Worm (Caenorhabditis elegans): ENCODE data around the gene irld-26.

Gene irld-26

ce11 chrV:16213323-16213722 lies 8.3 kb downstream of the irld-26 start (continued):
- TF ChIP-seq C34B4.2 (tag; optimal IDR thresholded peaks at IDR 0.05): no peak
- TF ChIP-seq elt-3 (tag; optimal IDR thresholded peaks at IDR 0.05): peak in 5 of 6 experiments; percentile 67 to 92 (median 79)
- no peak for TF ChIP-seq pax-3 (tag; optimal IDR thresholded peaks at IDR 0.05)
- TF ChIP-seq xbp-1 (tag; optimal IDR thresholded peaks at IDR 0.05): no peak
- no peak for TF ChIP-seq ceh-63 (GFP tag; optimal IDR thresholded peaks at IDR 0.05)
- TF ChIP-seq mdl-1 (tag; optimal IDR thresholded peaks at IDR 0.05): peak in 1 of 2 experiments; percentile 9
- no peak for TF ChIP-seq alr-1 (tag; optimal IDR thresholded peaks at IDR 0.05; ENCODE audit: borderline replicate concordance)
- no peak for TF ChIP-seq pag-3 (tag; optimal IDR thresholded peaks at IDR 0.05; ENCODE audit: borderline replicate concordance, insufficient read depth)
- TF ChIP-seq lsy-2 (tag; optimal IDR thresholded peaks at IDR 0.05): peak in 1 of 2 experiments; percentile 14
- no peak for TF ChIP-seq zag-1 (tag; optimal IDR thresholded peaks at IDR 0.05)
- TF ChIP-seq elt-2 (tag; optimal IDR thresholded peaks at IDR 0.05): no peak
- no peak for TF ChIP-seq sox-4 (tag; optimal IDR thresholded peaks at IDR 0.05)
- TF ChIP-seq ceh-82 (tag; optimal IDR thresholded peaks at IDR 0.05): no peak
- TF ChIP-seq nhr-77 (tag; optimal IDR thresholded peaks at IDR 0.05): no peak
- TF ChIP-seq nhr-20 (tag; optimal IDR thresholded peaks at IDR 0.05): peak; percentile 86
- TF ChIP-seq ztf-11 (tag; optimal IDR thresholded peaks at IDR 0.05): no peak
- no peak for TF ChIP-seq ztf-4 (tag; optimal IDR thresholded peaks at IDR 0.05)
- no peak for TF ChIP-seq aha-1 (tag; optimal IDR thresholded peaks at IDR 0.05)
- TF ChIP-seq blmp-1 (tag; optimal IDR thresholded peaks at IDR 0.05): peak; percentile 85
- no peak for TF ChIP-seq vab-15 (tag; optimal IDR thresholded peaks at IDR 0.05)
- TF ChIP-seq sptf-1 (tag; optimal IDR thresholded peaks at IDR 0.05): no peak
- no peak for TF ChIP-seq irx-1 (tag; optimal IDR thresholded peaks at IDR 0.05)
- no peak for TF ChIP-seq F16B12.6 (tag; optimal IDR thresholded peaks at IDR 0.05)
- no peak for TF ChIP-seq isw-1 (GFP tag; IDR thresholded peaks at IDR 0.05)
- no peak for TF ChIP-seq rnt-1 (tag; optimal IDR thresholded peaks at IDR 0.05)
- peak; percentile 69 for TF ChIP-seq nhr-71 (tag; optimal IDR thresholded peaks at IDR 0.05)
- TF ChIP-seq dpl-1 (GFP tag; optimal IDR thresholded peaks at IDR 0.05): peak in 1 of 3 experiments; percentile 3
- TF ChIP-seq tbx-2 (tag; optimal IDR thresholded peaks at IDR 0.05): no peak
- peak; percentile 10 for TF ChIP-seq nhr-90 (tag; optimal IDR thresholded peaks at IDR 0.05; ENCODE audit: poor library complexity)
- TF ChIP-seq grh-1 (GFP tag; IDR thresholded peaks at IDR 0.05): peak; percentile 39; the same call in 1 of the 2 replicates
- TF ChIP-seq efl-3 (GFP tag; optimal IDR thresholded peaks at IDR 0.05): no peak
- TF ChIP-seq zip-4 (GFP tag; optimal IDR thresholded peaks at IDR 0.05): no peak
- no peak for TF ChIP-seq ama-1 (optimal IDR thresholded peaks at IDR 0.05)

DNA sequence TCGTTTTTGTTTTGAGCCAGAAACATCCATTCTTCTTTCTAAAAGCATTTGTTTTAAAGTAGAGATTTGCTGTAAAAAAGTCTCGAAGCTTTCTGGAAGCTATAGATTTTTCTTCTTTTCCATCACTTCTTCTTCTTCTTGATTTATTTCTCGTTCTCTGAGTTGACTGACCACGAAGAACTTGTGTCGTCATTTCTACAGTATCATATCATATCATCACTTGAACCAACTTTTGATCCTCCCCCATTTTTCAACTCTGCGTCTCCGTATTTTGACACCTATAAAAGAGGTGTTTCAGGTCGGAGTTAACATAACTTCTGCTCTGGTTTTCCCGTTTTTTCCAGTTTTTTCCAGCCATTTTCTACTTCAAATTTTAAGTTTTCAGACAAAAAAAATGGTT lies 9.5 kb downstream of the irld-26 start, which contains the start of gene F11A5.9:
F11A5.9 (plus strand) TSS at position 386 of the 400 bp plus-strand sequence.
- TF ChIP-seq elt-3 (tag; optimal IDR thresholded peaks at IDR 0.05) (peak in 2 of 6 experiments; percentile 5 to 69), lsy-2 (tag; optimal IDR thresholded peaks at IDR 0.05) (peak in 1 of 2 experiments; percentile 35), snpc-4 (tag; optimal IDR thresholded peaks at IDR 0.05) (no peak), ces-1 (GFP tag; optimal IDR thresholded peaks at IDR 0.05) (no peak), lin-35 (GFP tag; optimal IDR thresholded peaks at IDR 0.05) (peak in 1 of 2 experiments; percentile 9), zip-4 (GFP tag; optimal IDR thresholded peaks at IDR 0.05) (no peak), blmp-1 (tag; optimal IDR thresholded peaks at IDR 0.05) (peak; percentile 38), pax-3 (tag; optimal IDR thresholded peaks at IDR 0.05) (no peak), mab-9 (GFP tag; IDR thresholded peaks at IDR 0.05) (no peak), ztf-11 (tag; optimal IDR thresholded peaks at IDR 0.05) (no peak), alr-1 (tag; optimal IDR thresholded peaks at IDR 0.05; ENCODE audit: borderline replicate concordance) (no peak), nhr-19 (GFP tag; conservative IDR thresholded peaks at IDR 0.05) (peak; percentile 19; the same call in 1 of the 2 replicates)

ce11 chrV:16218522-16218921 lies 13.5 kb downstream of the irld-26 start, which contains the start of gene F11A5.15:
TSS of gene F11A5.15 (minus strand) at chrV:16218622.
- no peak for TF ChIP-seq aly-2 (tag; optimal IDR thresholded peaks at IDR 0.05)
- TF ChIP-seq efl-1 (optimal IDR thresholded peaks at IDR 0.05): no peak
- peak in 1 of 2 experiments; percentile 31 for TF ChIP-seq efl-1 (GFP tag; optimal IDR thresholded peaks at IDR 0.05 in 1 of 2)
- peak in 1 of 6 experiments; percentile 26 for TF ChIP-seq elt-3 (tag; optimal IDR thresholded peaks at IDR 0.05)
